Worm (Caenorhabditis elegans): ENCODE data around the gene T19H5.6.

The T19H5.6 gene

DNA sequence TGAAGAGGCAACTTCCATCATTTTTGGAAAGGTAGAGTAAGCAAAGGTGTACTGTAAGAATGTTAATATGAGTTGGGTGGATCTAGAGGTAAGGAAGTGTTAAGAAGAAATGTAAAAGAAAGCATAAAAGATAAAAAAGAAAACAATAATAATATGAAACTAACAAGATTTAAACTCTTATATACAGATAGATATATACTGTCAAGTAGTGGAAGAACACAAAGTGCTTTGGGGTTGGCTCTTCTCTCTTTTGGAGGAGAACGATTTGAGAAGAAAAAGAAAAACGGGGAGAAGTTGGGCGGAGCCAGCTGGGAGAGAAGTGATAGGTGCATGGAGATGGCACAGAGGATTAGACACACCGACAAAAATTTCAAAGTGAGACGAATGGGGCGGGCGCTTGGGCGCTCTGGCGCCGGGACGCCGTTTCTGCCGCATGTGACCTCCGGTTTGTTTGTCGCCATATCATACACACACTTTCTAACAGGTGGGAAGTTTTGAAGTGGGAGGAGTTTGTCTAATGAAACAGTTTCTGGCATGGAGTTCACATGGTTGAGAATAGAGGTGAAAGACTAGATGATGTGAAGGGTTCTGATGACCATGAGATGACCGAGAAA is 17.4 kb upstream of the T19H5.6 start, which contains the start of gene T19H5.4 (continued):
- TF ChIP-seq rpc-1 (optimal IDR thresholded peaks at IDR 0.05): no peak
- TF ChIP-seq rpc-1 (tag; optimal IDR thresholded peaks at IDR 0.05): no peak
- TF ChIP-seq egrh-3 (GFP tag; IDR thresholded peaks at IDR 0.05): peak; percentile 38; the same call in 1 of the 2 replicates
- peak; percentile 82 for TF ChIP-seq attf-5 (GFP tag; optimal IDR thresholded peaks at IDR 0.05)
- TF ChIP-seq cebp-2 (GFP tag; IDR thresholded peaks at IDR 0.05): no peak
- TF ChIP-seq unc-62 (GFP tag; optimal IDR thresholded peaks at IDR 0.05): no peak
- no peak for TF ChIP-seq aptf-2 (GFP tag; conservative IDR thresholded peaks at IDR 0.05)
- TF ChIP-seq Y95B8A.8 (GFP tag; IDR thresholded peaks at IDR 0.05): no peak
- peak; percentile 33; the same call in 1 of the 2 replicates for TF ChIP-seq mcd-1 (GFP tag; IDR thresholded peaks at IDR 0.05)
- TF ChIP-seq hmg-1.2 (GFP tag; IDR thresholded peaks at IDR 0.05): peak; percentile 53; the same call in 1 of the 2 replicates
- no peak for TF ChIP-seq repo-1 (tag; optimal IDR thresholded peaks at IDR 0.05)
- peak; percentile 91 for TF ChIP-seq ets-4 (GFP tag; optimal IDR thresholded peaks at IDR 0.05)
- no peak for TF ChIP-seq tbx-9 (tag; optimal IDR thresholded peaks at IDR 0.05; ENCODE audit: borderline replicate concordance)
- no peak for TF ChIP-seq F52B5.7 (tag; optimal IDR thresholded peaks at IDR 0.05)
- no peak for TF ChIP-seq T26A5.8 (tag; optimal IDR thresholded peaks at IDR 0.05)
- TF ChIP-seq cebp-1 (GFP tag; IDR thresholded peaks at IDR 0.05): peak; percentile 61; the same call in 1 of the 2 replicates
- peak; percentile 82 for TF ChIP-seq cebp-1 (tag; optimal IDR thresholded peaks at IDR 0.05)
- TF ChIP-seq sea-2 (GFP tag; IDR thresholded peaks at IDR 0.05): 0 out of 2 replicates have a peak, but pooled peaks have one; percentile 30
- TF ChIP-seq F55B11.4 (tag; optimal IDR thresholded peaks at IDR 0.05; ENCODE audit: borderline replicate concordance, insufficient read depth): no peak
- TF ChIP-seq egl-18 (GFP tag; IDR thresholded peaks at IDR 0.05): no peak
- TF ChIP-seq F57A8.1 (GFP tag; optimal IDR thresholded peaks at IDR 0.05): no peak
- TF ChIP-seq ZK185.1 (tag; optimal IDR thresholded peaks at IDR 0.05; ENCODE audit: poor library complexity, severe bottlenecking): peak; percentile 32
- no peak for TF ChIP-seq Y56A3A.18 (GFP tag; IDR thresholded peaks at IDR 0.05)
- peak; percentile 90 for TF ChIP-seq nhr-80 (tag; optimal IDR thresholded peaks at IDR 0.05)
- no peak for TF ChIP-seq nfya-2 (GFP tag; IDR thresholded peaks at IDR 0.05)
- no peak for TF ChIP-seq akir-1 (GFP tag; optimal IDR thresholded peaks at IDR 0.05)
- TF ChIP-seq gei-17 (GFP tag; optimal IDR thresholded peaks at IDR 0.05): no peak
- TF ChIP-seq lag-1 (GFP tag; IDR thresholded peaks at IDR 0.05): no peak
- TF ChIP-seq ztf-18 (tag; optimal IDR thresholded peaks at IDR 0.05): no peak
- TF ChIP-seq madf-8 (GFP tag; conservative IDR thresholded peaks at IDR 0.05): no peak
- TF ChIP-seq nhr-27 (tag; optimal IDR thresholded peaks at IDR 0.05): no peak
- no peak for TF ChIP-seq C17E4.6 (GFP tag; IDR thresholded peaks at IDR 0.05)
- peak; percentile 34 for TF ChIP-seq tbp1 (GFP tag; optimal IDR thresholded peaks at IDR 0.05)
- TF ChIP-seq F37B4.10 (GFP tag; IDR thresholded peaks at IDR 0.05): no peak
- TF ChIP-seq ztf-6 (GFP tag; IDR thresholded peaks at IDR 0.05): no peak
- peak; percentile 70 for TF ChIP-seq chd-7 (tag; optimal IDR thresholded peaks at IDR 0.05)
- TF ChIP-seq D2030.7 (GFP tag; IDR thresholded peaks at IDR 0.05): no peak
- TF ChIP-seq zfh-2 (GFP tag; conservative IDR thresholded peaks at IDR 0.05): peak; percentile 95
- TF ChIP-seq ama-1 (optimal IDR thresholded peaks at IDR 0.05): no peak
- TF ChIP-seq ama-1 (GFP tag; optimal IDR thresholded peaks at IDR 0.05): no peak
- no peak for TF ChIP-seq attf-3 (GFP tag; conservative IDR thresholded peaks at IDR 0.05)
- TF ChIP-seq aptf-3 (GFP tag; IDR thresholded peaks at IDR 0.05): no peak
- no peak for TF ChIP-seq pha-4 (tag; optimal IDR thresholded peaks at IDR 0.05)
- TF ChIP-seq hmg-20 (GFP tag; IDR thresholded peaks at IDR 0.05): no peak
- TF ChIP-seq sptf-2 (GFP tag; optimal IDR thresholded peaks at IDR 0.05): no peak
- TF ChIP-seq K12H6.12 (tag; optimal IDR thresholded peaks at IDR 0.05): peak; percentile 41
- TF ChIP-seq egl-44 (GFP tag; IDR thresholded peaks at IDR 0.05): peak; percentile 73
- no peak for TF ChIP-seq rec-8 (tag; optimal IDR thresholded peaks at IDR 0.05)
- TF ChIP-seq dpl-1 (GFP tag; optimal IDR thresholded peaks at IDR 0.05): no peak
- no peak for TF ChIP-seq bed-2 (GFP tag; IDR thresholded peaks at IDR 0.05)

All from whole organism, young adult.